In the genomic region with DNA sequence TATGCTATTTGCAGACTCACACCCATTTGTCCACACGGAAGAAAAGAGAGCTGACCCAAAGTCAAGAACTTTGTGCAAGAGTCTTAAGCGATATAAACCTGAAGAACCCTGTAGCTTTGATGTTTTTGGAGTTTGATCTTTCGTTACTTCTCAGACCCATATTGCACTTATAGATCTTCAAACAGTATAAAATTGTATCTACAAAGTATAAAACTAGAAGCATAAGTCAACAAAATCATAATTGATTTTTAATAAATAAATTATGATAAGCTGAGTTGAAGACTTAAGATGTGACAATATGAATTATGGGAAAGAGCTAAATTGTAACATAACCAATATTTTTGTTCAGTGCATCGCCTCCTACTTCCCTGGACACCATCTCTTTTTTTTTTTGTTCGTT, we compare ENCODE assay signal across 1 fruit fly cellular context.
TF ChIP-seq lines count a peak whose summit lies in the region.

No protein-coding gene starts in this region.

TF ChIP-seq in whole organism, embryonic, 481 proteins besides CTCF, POLR2A, EP300 and RAD21 (continued from another document):
- TF ChIP-seq amos (GFP tag; IDR thresholded peaks at IDR 0.05; lab: Robert Waterston, UW; ENCODE audit: partially characterized antibody) (no peak), yki (optimal IDR thresholded peaks at IDR 0.05; lab: Kevin White, UChicago) (no peak), Hsf (GFP tag; optimal IDR thresholded peaks at IDR 0.05; lab: Kevin White, UChicago) (no peak), scrt (GFP tag; optimal IDR thresholded peaks at IDR 0.05; lab: Kevin White, UChicago) (peak; percentile 29), CG11085 (GFP tag; IDR thresholded peaks at IDR 0.05; lab: Robert Waterston, UW) (no peak), lmd (GFP tag; IDR thresholded peaks at IDR 0.05; lab: Robert Waterston, UW) (peak; percentile 42; the same call in 1 of the 2 replicates), eve (GFP tag; optimal IDR thresholded peaks at IDR 0.05; lab: Kevin White, UChicago) (peak in 1 of 2 experiments; percentile 7), CG2678 (tag; optimal IDR thresholded peaks at IDR 0.05; lab: Kevin White, UChicago) (peak; percentile 78), Sox102F (GFP tag; optimal IDR thresholded peaks at IDR 0.05; lab: Kevin White, UChicago) (peak; percentile 45), CG9817 (tag; optimal IDR thresholded peaks at IDR 0.05; lab: Kevin White, UChicago) (peak; percentile 7), unc-4 (GFP tag; IDR thresholded peaks at IDR 0.05; lab: Robert Waterston, UW; ENCODE audit: partially characterized antibody) (no peak), Nf-YA (GFP tag; IDR thresholded peaks at IDR 0.05; lab: Robert Waterston, UW) (no peak), kah (GFP tag; optimal IDR thresholded peaks at IDR 0.05; lab: Kevin White, UChicago) (no peak), pho (GFP tag; optimal IDR thresholded peaks at IDR 0.05; lab: Kevin White, UChicago) (no peak), PHDP (tag; optimal IDR thresholded peaks at IDR 0.05; lab: Kevin White, UChicago) (peak; percentile 23), Usf (GFP tag; optimal IDR thresholded peaks at IDR 0.05; lab: Kevin White, UChicago) (no peak), odd (GFP tag; optimal IDR thresholded peaks at IDR 0.05; lab: Kevin White, UChicago) (no peak), CG10979 (tag; optimal IDR thresholded peaks at IDR 0.05; lab: Kevin White, UChicago) (peak; percentile 3), CG12391 (tag; optimal IDR thresholded peaks at IDR 0.05; lab: Kevin White, UChicago) (peak; percentile 46), Hr51 (GFP tag; optimal IDR thresholded peaks at IDR 0.05; lab: Kevin White, UChicago) (peak in 1 of 2 experiments; percentile 42), CG9437 (GFP tag; optimal IDR thresholded peaks at IDR 0.05; lab: Kevin White, UChicago) (peak; percentile 31), CoRest (tag; optimal IDR thresholded peaks at IDR 0.05; lab: Kevin White, UChicago) (peak; percentile 39), fd96Cb (tag; optimal IDR thresholded peaks at IDR 0.05; lab: Kevin White, UChicago) (peak; percentile 31), CG3407 (GFP tag; optimal IDR thresholded peaks at IDR 0.05; lab: Kevin White, UChicago) (no peak), CG2120 (GFP tag; optimal IDR thresholded peaks at IDR 0.05; lab: Kevin White, UChicago) (peak; percentile 21), CrebB (tag; optimal IDR thresholded peaks at IDR 0.05; lab: Kevin White, UChicago) (no peak), CG6854 (GFP tag; optimal IDR thresholded peaks at IDR 0.05; lab: Kevin White, UChicago) (peak; percentile 17), caup (GFP tag; optimal IDR thresholded peaks at IDR 0.05; lab: Kevin White, UChicago; ENCODE audit: severe bottlenecking) (peak; percentile 39), GATAe (GFP tag; conservative IDR thresholded peaks at IDR 0.05; lab: Robert Waterston, UW) (no peak), bowl (GFP tag; IDR thresholded peaks at IDR 0.05; lab: Robert Waterston, UW) (no peak), sob (GFP tag; IDR thresholded peaks at IDR 0.05; lab: Robert Waterston, UW) (no peak), CG9932 (GFP tag; IDR thresholded peaks at IDR 0.05; lab: Robert Waterston, UW) (peak; percentile 33; the same call in 1 of the 2 replicates), CG18619 (GFP tag; optimal IDR thresholded peaks at IDR 0.05; lab: Kevin White, UChicago) (peak; percentile 57), sug (tag; optimal IDR thresholded peaks at IDR 0.05; lab: Kevin White, UChicago) (peak; percentile 8), slbo (GFP tag; IDR thresholded peaks at IDR 0.05; lab: Robert Waterston, UW) (peak; percentile 27; the same call in 1 of the 2 replicates), CG10209 (GFP tag; optimal IDR thresholded peaks at IDR 0.05; lab: Kevin White, UChicago) (peak; percentile 17), CG10543 (GFP tag; optimal IDR thresholded peaks at IDR 0.05; lab: Kevin White, UChicago) (peak; percentile 16), grn (GFP tag; optimal IDR thresholded peaks at IDR 0.05; lab: Kevin White, UChicago) (no peak), sqz (GFP tag; optimal IDR thresholded peaks at IDR 0.05; lab: Kevin White, UChicago) (no peak), D19A (tag; optimal IDR thresholded peaks at IDR 0.05; lab: Kevin White, UChicago) (peak; percentile 24), Asciz (GFP tag; optimal IDR thresholded peaks at IDR 0.05; lab: Kevin White, UChicago) (peak; percentile 35), BtbVII (GFP tag; optimal IDR thresholded peaks at IDR 0.05; lab: Kevin White, UChicago) (peak; percentile 26), Hmr (GFP tag; optimal IDR thresholded peaks at IDR 0.05; lab: Kevin White, UChicago) (peak; percentile 60), Atf6 (GFP tag; IDR thresholded peaks at IDR 0.05; lab: Robert Waterston, UW) (peak; percentile 20; the same call in 1 of the 2 replicates), CG11695 (GFP tag; IDR thresholded peaks at IDR 0.05; lab: Robert Waterston, UW) (0 out of 3 replicates have a peak, but pooled peaks have one; percentile 15), CG3281 (GFP tag; optimal IDR thresholded peaks at IDR 0.05; lab: Kevin White, UChicago) (peak; percentile 58), Nf-YB (GFP tag; optimal IDR thresholded peaks at IDR 0.05; lab: Kevin White, UChicago) (peak; percentile 13), Ets65A (GFP tag; lab: Kevin White, UChicago) (no peak), Dll (GFP tag; IDR thresholded peaks at IDR 0.05; lab: Robert Waterston, UW; ENCODE audit: partially characterized antibody) (no peak), Hr3 (GFP tag; optimal IDR thresholded peaks at IDR 0.05; lab: Kevin White, UChicago) (peak; percentile 17), CG11247 (GFP tag; IDR thresholded peaks at IDR 0.05; lab: Robert Waterston, UW) (no peak), zen (tag; optimal IDR thresholded peaks at IDR 0.05; lab: Kevin White, UChicago) (no peak), Sox100B (GFP tag; optimal IDR thresholded peaks at IDR 0.05; lab: Kevin White, UChicago) (peak; percentile 47), grau (tag; optimal IDR thresholded peaks at IDR 0.05; lab: Kevin White, UChicago) (peak; percentile 59), CG6813 (GFP tag; optimal IDR thresholded peaks at IDR 0.05; lab: Kevin White, UChicago) (peak; percentile 31), CG7556 (GFP tag; optimal IDR thresholded peaks at IDR 0.05; lab: Kevin White, UChicago) (peak; percentile 78), Blimp-1 (GFP tag; optimal IDR thresholded peaks at IDR 0.05; lab: Kevin White, UChicago) (peak; percentile 16), ken (GFP tag; IDR thresholded peaks at IDR 0.05; lab: Robert Waterston, UW) (no peak), CG3995 (GFP tag; optimal IDR thresholded peaks at IDR 0.05; lab: Kevin White, UChicago) (no peak), CG31441 (GFP tag; IDR thresholded peaks at IDR 0.05; lab: Robert Waterston, UW) (peak; percentile 39; the same call in 1 of the 2 replicates), HLH3B (GFP tag; IDR thresholded peaks at IDR 0.05; lab: Robert Waterston, UW) (0 out of 2 replicates have a peak, but pooled peaks have one; percentile 12), CG1602 (GFP tag; optimal IDR thresholded peaks at IDR 0.05; lab: Kevin White, UChicago) (peak; percentile 2), en (GFP tag; optimal IDR thresholded peaks at IDR 0.05; lab: Kevin White, UChicago) (no peak), Ssrp (tag; optimal IDR thresholded peaks at IDR 0.05; lab: Kevin White, UChicago) (peak; percentile 18), CG6765 (GFP tag; optimal IDR thresholded peaks at IDR 0.05; lab: Kevin White, UChicago) (peak; percentile 3), CG17359 (tag; optimal IDR thresholded peaks at IDR 0.05; lab: Kevin White, UChicago) (peak; percentile 45), cwo (GFP tag; optimal IDR thresholded peaks at IDR 0.05; lab: Kevin White, UChicago) (peak; percentile 30), CG18262 (tag; optimal IDR thresholded peaks at IDR 0.05; lab: Kevin White, UChicago) (peak; percentile 42), Fer3 (tag; optimal IDR thresholded peaks at IDR 0.05; lab: Kevin White, UChicago) (peak; percentile 18), CG17802 (tag; optimal IDR thresholded peaks at IDR 0.05; lab: Kevin White, UChicago) (no peak), CG17385 (GFP tag; optimal IDR thresholded peaks at IDR 0.05; lab: Kevin White, UChicago) (peak; percentile 36), gt (GFP tag; IDR thresholded peaks at IDR 0.05; lab: Robert Waterston, UW) (no peak), CG7987 (GFP tag; optimal IDR thresholded peaks at IDR 0.05; lab: Kevin White, UChicago) (no peak), Dp (GFP tag; optimal IDR thresholded peaks at IDR 0.05; lab: Kevin White, UChicago) (no peak), ind (GFP tag; optimal IDR thresholded peaks at IDR 0.05; lab: Kevin White, UChicago) (peak; percentile 9), CG32772 (GFP tag; IDR thresholded peaks at IDR 0.05; lab: Robert Waterston, UW) (no peak), luna (GFP tag; optimal IDR thresholded peaks at IDR 0.05; lab: Kevin White, UChicago) (no peak), corto (GFP tag; optimal IDR thresholded peaks at IDR 0.05; lab: Kevin White, UChicago) (no peak), CG8281 (tag; optimal IDR thresholded peaks at IDR 0.05; lab: Kevin White, UChicago) (peak; percentile 7), danr (GFP tag; IDR thresholded peaks at IDR 0.05; lab: Robert Waterston, UW) (no peak), phol (tag; optimal IDR thresholded peaks at IDR 0.05; lab: Kevin White, UChicago) (peak; percentile 45), row (GFP tag; IDR thresholded peaks at IDR 0.05; lab: Robert Waterston, UW) (peak; percentile 38), CG8924 (tag; optimal IDR thresholded peaks at IDR 0.05; lab: Kevin White, UChicago) (peak; percentile 38), dysf (GFP tag; IDR thresholded peaks at IDR 0.05; lab: Robert Waterston, UW) (peak; percentile 36; the same call in 2 of the 3 replicates), Meics (GFP tag; optimal IDR thresholded peaks at IDR 0.05; lab: Kevin White, UChicago) (peak; percentile 52), CG2712 (tag; optimal IDR thresholded peaks at IDR 0.05; lab: Kevin White, UChicago) (peak; percentile 35), Deaf1 (tag; optimal IDR thresholded peaks at IDR 0.05; lab: Kevin White, UChicago) (peak; percentile 16), Camta (GFP tag; optimal IDR thresholded peaks at IDR 0.05; lab: Kevin White, UChicago) (no peak), CG15269 (tag; optimal IDR thresholded peaks at IDR 0.05; lab: Kevin White, UChicago) (peak; percentile 46), br (optimal IDR thresholded peaks at IDR 0.05; lab: Kevin White, UChicago) (no peak), chinmo (GFP tag; IDR thresholded peaks at IDR 0.05; lab: Robert Waterston, UW; ENCODE audit: partially characterized antibody) (no peak), tx (GFP tag; optimal IDR thresholded peaks at IDR 0.05; lab: Kevin White, UChicago) (no peak), Xbp1 (GFP tag; optimal IDR thresholded peaks at IDR 0.05; lab: Kevin White, UChicago) (peak; percentile 21), sna (GFP tag; IDR thresholded peaks at IDR 0.05; lab: Robert Waterston, UW; ENCODE audit: partially characterized antibody) (no peak), dmrt99B (tag; optimal IDR thresholded peaks at IDR 0.05; lab: Kevin White, UChicago) (peak; percentile 56), tio (GFP tag; optimal IDR thresholded peaks at IDR 0.05; lab: Kevin White, UChicago) (peak; percentile 18), CG2875 (GFP tag; optimal IDR thresholded peaks at IDR 0.05; lab: Kevin White, UChicago) (peak; percentile 7), CG9727 (GFP tag; optimal IDR thresholded peaks at IDR 0.05; lab: Kevin White, UChicago) (peak; percentile 29), nerfin-2 (GFP tag; IDR thresholded peaks at IDR 0.05; lab: Robert Waterston, UW; ENCODE audit: partially characterized antibody) (no peak), Hand (GFP tag; optimal IDR thresholded peaks at IDR 0.05; lab: Kevin White, UChicago) (peak; percentile 59), lab (GFP tag; optimal IDR thresholded peaks at IDR 0.05; lab: Kevin White, UChicago) (peak; percentile 45), CG18599 (GFP tag; optimal IDR thresholded peaks at IDR 0.05; lab: Kevin White, UChicago) (peak; percentile 69), B-H2 (GFP tag; optimal IDR thresholded peaks at IDR 0.05; lab: Kevin White, UChicago) (no peak), CG14441 (GFP tag; IDR thresholded peaks at IDR 0.05; lab: Robert Waterston, UW) (no peak), CG7839 (tag; optimal IDR thresholded peaks at IDR 0.05; lab: Kevin White, UChicago) (peak; percentile 62), CG15011 (GFP tag; optimal IDR thresholded peaks at IDR 0.05; lab: Kevin White, UChicago) (peak; percentile 21), CG4730 (GFP tag; IDR thresholded peaks at IDR 0.05; lab: Robert Waterston, UW) (no peak), run (tag; optimal IDR thresholded peaks at IDR 0.05; lab: Kevin White, UChicago) (peak; percentile 0), CG30403 (GFP tag; optimal IDR thresholded peaks at IDR 0.05; lab: Kevin White, UChicago) (peak; percentile 25), Ada2b (GFP tag; IDR thresholded peaks at IDR 0.05; lab: Robert Waterston, UW) (no peak), Fer1 (GFP tag; optimal IDR thresholded peaks at IDR 0.05; lab: Kevin White, UChicago) (peak; percentile 72), CG17361 (GFP tag; IDR thresholded peaks at IDR 0.05; lab: Robert Waterston, UW) (peak; percentile 60; the same call in 2 of the 3 replicates), NfI (GFP tag; optimal IDR thresholded peaks at IDR 0.05; lab: Kevin White, UChicago) (peak; percentile 9), z (GFP tag; IDR thresholded peaks at IDR 0.05; lab: Robert Waterston, UW) (no peak), nmo (GFP tag; optimal IDR thresholded peaks at IDR 0.05; lab: Kevin White, UChicago) (peak; percentile 32), tgo (GFP tag; IDR thresholded peaks at IDR 0.05; lab: Robert Waterston, UW) (0 out of 3 replicates have a peak, but pooled peaks have one; percentile 13), hb (GFP tag; IDR thresholded peaks at IDR 0.05; lab: Robert Waterston, UW; ENCODE audit: partially characterized antibody) (no peak), CG13624 (GFP tag; optimal IDR thresholded peaks at IDR 0.05; lab: Kevin White, UChicago) (no peak), stc (GFP tag; IDR thresholded peaks at IDR 0.05; lab: Robert Waterston, UW) (no peak)
